Fruit fly (Drosophila melanogaster) whole organism, larva: Measurements from ENCODE around the gene CtsB.
A peak's percentile ranks its signal among the peaks of the same experiment; 100 is the strongest.

Experiments used
- noc ChIP-seq: fragments of 200-800 bp; sonication (Bioruptor generic); optimal IDR thresholded peaks from 3 replicates; lab custom pipeline; 2019; ENCODE audit warnings: missing biosample characterization, mild to moderate bottlenecking, missing genetic modification characterization, moderate library complexity

The CtsB gene

DNA sequence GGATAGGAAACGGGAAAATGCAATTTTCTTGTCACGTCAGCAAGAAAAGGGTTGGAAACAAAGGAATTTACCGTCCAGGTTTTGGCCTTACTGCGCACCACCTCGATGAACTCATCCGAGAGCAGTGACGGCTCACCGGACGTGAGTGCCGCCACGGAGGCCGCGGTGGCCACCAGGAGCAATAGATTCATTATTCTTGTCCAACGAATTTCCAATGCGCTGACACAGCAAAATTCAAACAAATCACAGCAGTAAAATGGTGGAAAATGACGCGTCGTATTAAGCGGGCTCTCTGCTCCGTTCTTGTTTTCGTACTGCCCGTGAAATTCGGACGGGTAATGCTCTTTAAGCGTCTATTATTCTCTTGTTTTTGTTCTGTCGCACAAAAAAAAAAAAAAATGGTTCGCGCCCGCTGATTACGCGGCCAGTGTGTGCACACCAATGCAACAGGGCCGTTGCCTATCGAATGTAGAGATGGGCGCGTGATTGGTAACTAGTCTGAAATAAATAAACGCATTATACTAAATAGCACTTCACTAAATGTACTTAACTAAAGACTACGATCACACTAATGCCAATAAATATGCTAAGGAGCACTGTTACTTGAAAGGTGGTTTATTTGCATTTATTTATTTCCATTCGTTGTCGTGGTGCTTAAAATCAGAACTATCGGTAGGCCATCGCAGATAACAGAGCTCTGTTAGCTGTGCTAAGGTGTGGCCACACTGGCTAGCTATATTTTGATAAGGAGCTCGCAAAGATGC is at the start of gene CtsB, which contains the start of gene amrt:
TSS of gene CtsB (minus strand) at position 432 of the 764 bp plus-strand sequence.
TSS of gene amrt (plus strand) at position 721 of the 764 bp plus-strand sequence.
- TF ChIP-seq noc (tag; lab: Kevin White, UChicago), result peak; percentile 64

DNA sequence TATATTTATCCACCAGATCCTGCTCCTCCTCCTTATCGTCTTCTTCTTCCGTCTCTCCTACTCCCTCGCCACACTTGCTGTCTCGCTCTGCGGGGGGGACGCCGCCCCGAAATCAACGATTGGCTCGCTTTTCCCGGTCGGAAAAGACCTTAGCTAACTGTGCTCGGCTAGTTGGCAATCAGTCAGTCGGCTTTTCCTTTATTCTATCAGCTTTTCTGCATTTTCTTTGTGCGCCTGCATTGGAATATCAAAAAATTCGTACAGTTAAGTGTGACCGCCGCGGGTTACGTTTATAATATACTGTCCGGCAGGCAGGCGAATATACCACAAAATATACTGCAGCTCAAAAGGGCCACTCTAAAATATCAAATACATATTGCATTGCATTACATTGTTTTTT is 48.1 kb upstream of the CtsB start, which contains the start of gene jub:
TSS of gene jub (minus strand) at position 289 of the 400 bp plus-strand sequence.
- TF ChIP-seq noc (tag; lab: Kevin White, UChicago), result no peak

DNA sequence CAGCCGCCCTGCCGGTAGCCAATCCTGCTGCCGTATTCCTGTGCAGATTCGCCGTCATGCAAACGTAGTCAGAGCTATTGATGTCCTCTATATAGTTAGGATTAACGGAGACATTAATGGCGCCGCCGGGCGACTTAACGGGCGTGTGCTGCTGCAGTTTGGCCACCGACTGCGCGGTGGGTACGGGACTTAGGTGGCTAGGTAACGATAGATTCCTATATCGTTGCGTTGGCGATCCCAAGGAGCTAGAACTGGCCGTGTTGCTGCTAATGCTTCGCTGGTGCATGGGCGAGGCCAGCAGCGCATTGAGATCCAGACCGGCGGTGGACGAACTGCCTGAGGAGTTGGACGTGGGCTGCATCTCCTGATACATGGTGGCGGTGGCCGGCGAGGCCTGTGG is 46.9 kb upstream of the CtsB start:
- TF ChIP-seq noc (tag; lab: Kevin White, UChicago), result no peak

DNA sequence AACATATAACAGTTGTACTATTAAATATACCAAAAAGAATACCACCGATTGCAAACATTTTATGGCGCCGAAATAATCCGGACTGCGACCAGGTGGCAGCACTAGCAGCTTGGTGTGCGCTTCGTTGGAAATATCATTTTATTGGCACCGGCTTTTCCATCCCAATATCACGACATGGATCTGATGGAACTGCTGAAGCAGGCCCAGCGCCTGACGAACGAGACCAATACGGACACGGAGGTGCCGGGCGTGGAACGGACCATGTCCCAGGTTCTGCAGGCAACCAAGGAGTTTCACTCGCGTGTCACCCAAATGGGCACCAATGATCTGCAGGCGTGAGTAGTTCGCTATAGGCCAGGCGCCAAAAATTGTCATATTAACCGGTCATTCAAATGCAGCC is 40.8 kb upstream of the CtsB start, which contains the start of gene Nup93-1:
TSS of gene Nup93-1 (plus strand) at position 74 of the 400 bp plus-strand sequence.
- no peak for TF ChIP-seq noc (tag; lab: Kevin White, UChicago)

DNA sequence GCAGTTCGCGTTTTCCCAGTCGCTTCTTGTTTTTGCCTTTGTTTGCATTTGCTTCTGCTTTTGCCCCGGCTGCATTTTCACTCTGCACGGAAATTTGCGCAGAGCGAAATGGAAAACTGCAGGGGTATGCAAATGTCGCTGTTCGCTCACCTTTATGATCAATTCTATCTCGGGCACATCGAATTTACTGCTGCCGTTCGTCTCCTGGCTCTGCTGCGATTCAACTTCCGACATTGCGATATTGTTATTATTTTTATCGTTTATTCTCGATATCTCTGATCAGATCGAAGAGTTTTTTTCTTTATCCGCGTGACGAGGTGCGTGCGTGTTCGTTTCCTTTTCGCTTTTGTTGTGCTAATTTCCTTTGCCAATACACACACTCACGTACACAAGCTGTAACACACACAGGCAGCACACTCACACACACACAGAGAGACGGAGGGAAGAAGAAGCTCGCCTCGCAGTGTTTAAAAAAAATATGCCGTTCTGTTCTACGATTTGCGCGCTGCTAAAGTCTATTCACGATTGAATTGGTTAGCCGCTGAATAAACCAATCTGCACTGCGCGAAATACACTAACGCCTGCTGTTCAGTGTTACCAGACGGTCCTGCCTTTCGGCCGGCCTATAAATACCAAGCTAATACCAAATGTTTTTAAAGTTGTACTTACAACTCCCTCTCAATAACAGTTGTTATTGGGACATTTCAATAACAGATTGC is 40.0 kb upstream of the CtsB start, which contains the start of gene Clic:
TSS of gene Clic (minus strand) at position 533 of the 719 bp plus-strand sequence.
- TF ChIP-seq noc (tag; lab: Kevin White, UChicago), result no peak

DNA sequence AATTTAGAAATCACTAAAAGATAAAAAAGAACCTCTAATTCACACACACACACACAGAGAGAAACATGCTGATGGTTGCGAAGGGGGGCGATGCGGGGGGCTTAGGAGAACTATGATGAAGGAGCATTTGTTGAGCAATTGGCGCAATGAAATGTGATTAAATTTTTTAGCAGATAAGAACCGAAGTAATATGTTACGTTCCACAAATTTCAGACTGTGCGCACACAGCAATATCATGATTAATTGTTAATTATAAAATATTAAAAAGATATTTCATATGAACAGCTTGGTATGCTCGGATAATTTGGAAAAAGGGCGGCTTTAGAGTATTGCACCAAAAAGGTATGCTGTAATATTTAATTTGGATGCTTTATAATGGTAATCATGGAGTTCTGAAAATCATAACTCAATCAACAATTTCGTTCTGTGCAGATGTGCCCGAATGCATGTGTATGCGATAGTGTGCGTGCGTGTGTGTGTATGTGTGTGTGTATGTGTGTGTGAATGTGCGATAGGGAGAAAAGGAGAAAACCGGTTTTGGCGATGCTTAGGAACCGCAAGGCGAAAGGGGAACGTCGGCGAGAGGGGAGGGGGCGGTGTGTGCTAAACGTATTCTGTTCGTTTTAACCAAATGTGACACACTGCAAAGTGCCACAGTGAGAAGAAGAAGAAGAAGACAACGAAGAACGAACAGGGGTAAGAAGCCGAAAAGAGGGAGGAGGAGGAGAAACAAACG is 39.2 kb upstream of the CtsB start:
- TF ChIP-seq noc (tag; lab: Kevin White, UChicago), result no peak

DNA sequence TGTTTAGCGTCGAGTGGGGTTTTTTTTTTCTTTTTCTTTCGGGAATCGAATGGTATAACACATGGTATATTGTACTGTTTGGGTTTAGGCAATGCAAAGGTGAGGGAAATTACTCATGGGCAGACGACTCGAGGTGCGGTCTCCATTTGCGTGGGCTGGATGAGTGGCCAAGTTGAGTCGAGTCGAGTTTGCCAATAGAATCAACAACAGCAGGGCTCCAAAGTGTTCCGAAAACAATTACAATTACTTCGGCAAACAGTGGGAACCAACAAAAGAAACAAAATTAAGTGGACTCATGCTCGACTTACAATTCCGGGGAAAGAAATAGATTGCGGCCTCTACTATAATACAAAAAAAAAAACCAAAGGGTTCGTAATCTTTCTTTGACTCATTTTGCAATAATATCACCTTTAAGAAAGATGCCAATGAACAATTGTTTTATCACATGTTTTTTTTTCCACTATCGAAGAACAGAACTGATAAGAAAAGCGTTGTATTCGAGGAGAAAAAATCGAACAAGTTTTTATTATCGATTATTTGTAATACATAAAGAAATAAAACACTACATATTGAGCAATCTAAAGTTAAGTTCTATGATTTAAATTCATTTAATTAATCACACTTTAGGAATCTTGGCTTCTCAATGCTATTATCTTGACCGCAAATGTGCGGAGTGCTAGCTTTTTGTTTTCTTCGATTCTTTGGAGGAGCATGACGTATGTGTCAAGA is 38.5 kb upstream of the CtsB start:
- TF ChIP-seq noc (tag; lab: Kevin White, UChicago), result peak; percentile 54

DNA sequence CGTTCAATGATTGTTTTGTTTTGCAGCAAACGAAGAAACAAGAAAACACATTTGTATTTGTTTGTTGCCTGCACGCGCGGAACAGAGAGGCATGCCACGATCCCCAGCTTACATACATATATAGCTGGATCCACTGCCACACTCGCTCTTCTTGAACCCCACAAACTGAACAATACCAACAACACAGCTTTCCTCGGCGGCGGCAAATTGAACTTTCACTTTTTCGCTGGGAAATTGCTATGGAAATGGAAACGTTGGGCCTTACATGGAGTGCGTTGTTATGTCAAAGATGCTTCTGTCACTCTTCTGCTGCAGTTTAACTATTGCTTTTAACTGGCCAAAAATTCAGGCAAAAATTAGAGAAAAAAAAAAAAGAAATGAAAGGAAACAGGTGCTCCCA is 37.7 kb upstream of the CtsB start:
- TF ChIP-seq noc (tag; lab: Kevin White, UChicago), result no peak

DNA sequence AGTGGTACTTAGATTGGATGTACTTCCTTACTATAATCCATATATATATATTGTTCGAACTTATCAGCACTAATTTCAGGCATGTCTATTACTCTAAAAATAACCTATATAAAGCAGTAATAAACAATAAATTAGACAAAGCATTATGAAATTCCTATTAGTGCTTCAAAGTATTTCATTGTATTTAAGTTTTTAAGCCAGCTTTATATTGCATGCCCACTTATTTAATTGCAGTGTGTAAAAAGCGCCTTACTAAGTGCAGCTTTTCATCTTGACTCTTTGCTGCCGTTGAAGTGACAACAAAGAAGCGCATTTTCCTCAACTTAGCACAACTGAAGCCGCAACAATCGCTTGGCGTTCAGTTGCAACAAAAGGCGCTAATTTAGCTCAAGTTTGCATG is 36.9 kb upstream of the CtsB start:
- TF ChIP-seq noc (tag; lab: Kevin White, UChicago), result no peak

DNA sequence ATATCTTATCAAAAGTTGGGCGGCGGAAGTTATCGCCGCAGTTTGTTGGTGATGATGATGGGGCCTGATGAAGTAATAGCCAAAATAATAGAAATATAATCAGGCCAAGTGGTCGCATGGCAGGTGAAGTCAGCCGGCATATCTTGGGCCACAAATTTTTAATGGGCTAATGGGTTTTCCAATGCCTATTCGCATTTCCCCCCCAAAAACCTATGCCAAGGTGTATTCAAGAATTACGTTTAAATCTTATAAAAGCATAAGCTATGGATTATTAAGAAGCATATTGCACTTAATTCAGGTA is 36.2 kb upstream of the CtsB start:
- no peak for TF ChIP-seq noc (tag; lab: Kevin White, UChicago)

DNA sequence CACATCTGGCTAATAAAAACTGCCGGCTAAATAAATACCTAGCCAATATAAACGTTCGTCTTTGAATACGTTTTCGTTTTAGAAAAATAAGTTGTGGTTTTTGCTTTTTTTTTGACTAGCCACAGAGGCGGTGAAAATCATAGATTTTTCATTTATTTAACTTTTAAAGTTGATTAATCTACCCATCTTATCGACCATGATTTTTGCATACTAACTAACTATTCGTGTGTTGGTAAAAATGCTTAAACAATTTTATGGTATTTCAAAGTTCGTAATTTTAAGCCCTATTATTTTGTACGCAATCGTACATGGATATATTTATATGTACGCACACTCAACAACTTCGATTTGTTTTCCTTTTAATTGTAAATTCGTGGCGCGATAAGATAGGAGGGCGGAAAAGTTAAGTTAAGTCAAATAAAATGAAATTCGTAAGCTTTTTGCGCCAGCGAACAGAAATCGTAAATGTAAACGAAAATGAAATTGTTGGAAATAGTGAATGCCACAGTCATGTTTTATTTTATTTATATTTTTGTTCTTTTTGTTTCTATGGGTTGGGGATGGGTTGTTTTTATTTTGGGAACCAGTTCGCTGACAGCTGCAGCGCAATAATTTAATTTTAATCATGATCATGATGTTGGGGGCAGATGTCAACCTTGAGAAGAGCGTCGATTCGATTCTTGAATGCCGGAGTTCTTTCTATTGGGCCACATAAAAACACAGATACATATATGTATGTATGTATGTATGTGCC is 35.6 kb upstream of the CtsB start:
- no peak for TF ChIP-seq noc (tag; lab: Kevin White, UChicago)

DNA sequence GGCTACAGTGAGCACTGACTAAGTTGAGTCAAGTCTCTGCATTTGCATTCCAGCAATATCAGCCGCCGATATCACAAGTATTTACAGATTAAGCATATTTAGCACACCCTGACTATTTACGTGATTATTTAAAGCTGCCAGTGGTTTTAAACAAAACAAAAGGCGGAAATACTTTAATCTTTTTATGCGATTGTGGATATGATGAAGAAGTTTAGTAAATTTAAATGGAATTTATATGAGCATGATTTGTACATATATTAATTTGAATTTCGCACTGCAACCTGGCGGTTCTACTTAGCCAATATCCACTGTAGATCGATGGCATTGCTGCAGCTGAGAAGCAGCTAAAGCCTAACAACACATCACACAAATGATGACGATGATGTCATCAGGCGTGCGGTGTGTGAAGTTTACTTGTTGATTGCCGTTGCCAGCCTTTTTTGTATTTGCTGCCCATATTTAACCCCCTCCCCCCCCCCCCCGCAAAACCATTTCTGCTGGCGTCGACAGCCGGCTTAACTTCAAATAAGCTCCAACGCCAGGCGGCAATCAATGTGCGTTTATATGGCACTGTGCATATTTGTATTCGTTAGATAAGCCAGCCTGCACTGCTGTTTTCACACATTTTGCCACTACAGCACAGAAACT is 33.7 kb upstream of the CtsB start:
- TF ChIP-seq noc (tag; lab: Kevin White, UChicago), result peak; percentile 79

DNA sequence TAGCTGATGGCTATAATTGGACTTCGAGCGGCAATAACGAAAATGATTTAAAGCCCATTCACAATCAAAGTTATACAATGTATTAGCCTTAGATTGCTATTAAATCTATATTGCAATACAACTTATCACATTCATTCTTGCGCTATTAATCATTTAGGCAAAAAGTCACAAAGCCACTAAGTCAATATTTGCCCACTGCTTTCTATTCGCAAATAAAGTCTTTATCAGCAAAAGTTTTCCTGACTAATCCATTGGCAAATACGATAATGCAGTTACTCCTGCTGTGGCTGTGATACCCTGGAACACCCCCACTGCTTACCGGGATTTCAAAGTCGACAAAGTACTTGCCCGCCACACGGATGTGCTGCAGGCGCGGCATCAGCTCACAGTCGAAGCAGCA is 32.1 kb upstream of the CtsB start:
- no peak for TF ChIP-seq noc (tag; lab: Kevin White, UChicago)

DNA sequence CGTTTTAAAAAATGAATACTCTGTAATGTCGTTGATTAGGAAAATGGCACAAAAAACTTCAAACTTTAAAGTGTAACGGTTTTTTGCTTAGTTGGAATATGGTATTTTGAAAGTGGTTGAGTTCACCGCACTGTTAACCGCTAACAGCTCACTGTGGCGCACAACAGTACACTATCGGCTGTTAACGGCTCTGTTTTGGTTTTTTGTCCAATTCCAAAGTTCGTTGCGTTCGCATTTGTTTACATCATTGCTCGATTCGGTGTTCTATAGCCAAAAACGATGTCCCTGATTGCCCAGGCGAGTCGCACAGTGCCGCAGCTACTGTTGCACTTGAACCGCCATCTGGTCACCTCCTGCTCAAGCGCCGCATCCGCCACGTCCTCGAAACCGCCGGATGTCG is 29.5 kb upstream of the CtsB start, which contains the start of gene CG11095:
TSS of gene CG11095 (plus strand) at position 205 of the 400 bp plus-strand sequence.
- TF ChIP-seq noc (tag; lab: Kevin White, UChicago), result no peak
